Fruit fly (Drosophila melanogaster): ENCODE data around the gene CG32647.

Gene CG32647

DNA sequence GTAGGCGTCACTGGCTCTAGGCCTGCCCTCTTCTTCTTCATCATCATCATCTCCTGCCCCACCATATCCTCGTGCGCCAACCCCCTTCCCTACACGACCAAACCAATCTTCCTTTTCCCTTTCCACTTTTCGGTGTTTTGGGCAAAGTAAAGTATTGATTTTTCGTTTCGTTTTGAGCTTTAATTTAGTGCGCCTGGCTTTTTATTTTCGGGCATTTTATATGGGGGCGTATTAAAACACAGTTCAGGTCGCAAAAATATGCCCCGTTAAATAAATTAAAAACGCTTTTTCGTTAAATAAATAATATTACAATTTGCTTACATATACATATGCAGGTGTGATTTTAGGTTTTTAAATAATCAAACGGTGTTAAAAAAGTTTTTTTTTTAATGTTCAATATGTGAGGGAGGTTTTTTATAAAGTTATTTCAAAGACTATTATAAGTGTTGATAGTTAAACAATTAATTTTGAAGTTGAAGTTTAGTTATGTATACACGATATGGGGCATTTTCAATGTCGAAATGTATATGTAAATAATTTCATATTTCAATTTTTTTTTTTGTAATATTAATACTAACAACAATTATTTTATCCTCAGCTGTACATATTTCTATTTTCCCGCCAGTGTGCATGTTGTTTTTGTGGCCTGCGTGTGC, 46.9 kb downstream of the CG32647 start:
- peak; percentile 3 for TF ChIP-seq Hnf4 (GFP tag; optimal IDR thresholded peaks at IDR 0.05)
- peak; percentile 46 for TF ChIP-seq fru (GFP tag; optimal IDR thresholded peaks at IDR 0.05)
- TF ChIP-seq ey (GFP tag; optimal IDR thresholded peaks at IDR 0.05) = peak; percentile 55
- no peak for TF ChIP-seq Rel (GFP tag; optimal IDR thresholded peaks at IDR 0.05)
- no peak for TF ChIP-seq Rel (tag; optimal IDR thresholded peaks at IDR 0.05)
- no peak for TF ChIP-seq Vsx2 (GFP tag; optimal IDR thresholded peaks at IDR 0.05; ENCODE audit: partially characterized antibody)
- TF ChIP-seq OdsH (GFP tag; optimal IDR thresholded peaks at IDR 0.05) = peak; percentile 62
- no peak for TF ChIP-seq jim (GFP tag; optimal IDR thresholded peaks at IDR 0.05)
- no peak for TF ChIP-seq pan (optimal IDR thresholded peaks at IDR 0.05)
- TF ChIP-seq dmrt93B (GFP tag; optimal IDR thresholded peaks at IDR 0.05) = peak; percentile 49
- TF ChIP-seq h (GFP tag; optimal IDR thresholded peaks at IDR 0.05) = peak; percentile 24
- peak; percentile 6 for TF ChIP-seq woc (GFP tag; optimal IDR thresholded peaks at IDR 0.05)
- TF ChIP-seq sage (GFP tag; optimal IDR thresholded peaks at IDR 0.05) = no peak
- no peak for TF ChIP-seq Dfd (GFP tag; optimal IDR thresholded peaks at IDR 0.05)
- TF ChIP-seq HLH106 (tag; optimal IDR thresholded peaks at IDR 0.05) = peak; percentile 66
- TF ChIP-seq foxo (GFP tag; optimal IDR thresholded peaks at IDR 0.05) = peak in 1 of 2 experiments; percentile 77
- no peak for TF ChIP-seq Hr78 (GFP tag; optimal IDR thresholded peaks at IDR 0.05)
- TF ChIP-seq Myc (optimal IDR thresholded peaks at IDR 0.05) = no peak
- TF ChIP-seq Sp1 (GFP tag; optimal IDR thresholded peaks at IDR 0.05) = peak; percentile 75
- no peak for TF ChIP-seq GATAd (GFP tag; optimal IDR thresholded peaks at IDR 0.05)
- TF ChIP-seq CrebA (GFP tag; optimal IDR thresholded peaks at IDR 0.05; ENCODE audit: borderline replicate concordance) = no peak
- no peak for TF ChIP-seq Mio (GFP tag; optimal IDR thresholded peaks at IDR 0.05)
- peak; percentile 32 for TF ChIP-seq sv (GFP tag; optimal IDR thresholded peaks at IDR 0.05)
- peak; percentile 54 for TF ChIP-seq rgr (GFP tag; optimal IDR thresholded peaks at IDR 0.05)
- no peak for TF ChIP-seq psq (GFP tag; optimal IDR thresholded peaks at IDR 0.05)

DNA sequence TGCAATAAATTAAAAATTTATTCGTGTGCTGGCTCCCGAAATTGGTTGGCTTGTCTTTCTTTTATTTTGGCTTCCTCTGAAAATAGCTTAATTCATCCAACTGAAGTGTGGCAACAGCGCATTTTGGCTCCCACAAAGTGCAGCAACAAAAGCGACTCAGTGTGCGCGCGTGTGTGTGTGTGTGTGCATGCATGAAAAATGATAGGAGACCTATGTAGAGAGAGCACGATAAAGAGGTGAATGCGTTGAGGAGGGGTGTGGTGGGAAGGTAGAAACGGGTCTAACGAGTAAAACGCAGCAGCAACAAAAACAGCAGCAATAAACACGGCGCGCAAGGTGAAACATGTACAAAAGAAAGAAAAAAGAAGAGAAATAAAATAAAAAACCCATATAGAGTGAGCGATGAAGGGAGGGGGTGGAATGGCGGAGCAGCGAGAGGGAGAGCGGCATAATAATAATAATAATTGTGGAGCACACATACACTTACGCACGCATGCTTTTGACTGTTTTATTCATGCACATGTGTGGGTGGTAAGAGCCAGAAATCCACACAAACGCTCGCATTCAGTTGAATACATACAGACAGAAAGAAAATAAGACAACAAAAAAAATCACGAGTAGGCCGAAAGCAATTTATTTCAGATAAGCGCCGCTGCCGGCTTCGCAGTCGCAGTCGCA, 47.6 kb downstream of the CG32647 start:
- TF ChIP-seq ey (GFP tag; optimal IDR thresholded peaks at IDR 0.05) (peak; percentile 1), brk (GFP tag; optimal IDR thresholded peaks at IDR 0.05) (no peak), Dif (GFP tag; optimal IDR thresholded peaks at IDR 0.05; ENCODE audit: partially characterized antibody) (no peak), CrebA (GFP tag; optimal IDR thresholded peaks at IDR 0.05; ENCODE audit: borderline replicate concordance) (peak; percentile 88), Hr83 (GFP tag; optimal IDR thresholded peaks at IDR 0.05; ENCODE audit: poor library complexity, severe bottlenecking) (peak; percentile 5), tai (GFP tag; optimal IDR thresholded peaks at IDR 0.05) (peak; percentile 50), jim (GFP tag; optimal IDR thresholded peaks at IDR 0.05) (peak; percentile 93), pan (optimal IDR thresholded peaks at IDR 0.05) (no peak), Myc (optimal IDR thresholded peaks at IDR 0.05) (no peak), Dfd (GFP tag; optimal IDR thresholded peaks at IDR 0.05) (peak; percentile 61), usp (GFP tag; optimal IDR thresholded peaks at IDR 0.05) (no peak), Hr78 (GFP tag; optimal IDR thresholded peaks at IDR 0.05) (no peak), Vsx2 (GFP tag; optimal IDR thresholded peaks at IDR 0.05; ENCODE audit: partially characterized antibody) (peak; percentile 59), Hnf4 (GFP tag; optimal IDR thresholded peaks at IDR 0.05) (peak; percentile 58), psq (GFP tag; optimal IDR thresholded peaks at IDR 0.05) (peak; percentile 97), foxo (GFP tag; optimal IDR thresholded peaks at IDR 0.05) (peak; percentile 22 to 28), Sp1 (GFP tag; optimal IDR thresholded peaks at IDR 0.05) (peak; percentile 88), fru (GFP tag; optimal IDR thresholded peaks at IDR 0.05) (peak; percentile 78), woc (GFP tag; optimal IDR thresholded peaks at IDR 0.05) (peak; percentile 17), GATAd (GFP tag; optimal IDR thresholded peaks at IDR 0.05) (no peak), rgr (GFP tag; optimal IDR thresholded peaks at IDR 0.05) (peak; percentile 30), dsf (GFP tag; optimal IDR thresholded peaks at IDR 0.05; ENCODE audit: borderline replicate concordance) (no peak), Mio (GFP tag; optimal IDR thresholded peaks at IDR 0.05) (no peak), dmrt93B (GFP tag; optimal IDR thresholded peaks at IDR 0.05) (peak; percentile 31), CG9705 (GFP tag; optimal IDR thresholded peaks at IDR 0.05) (peak; percentile 29), br (GFP tag; optimal IDR thresholded peaks at IDR 0.05) (peak; percentile 68), h (GFP tag; optimal IDR thresholded peaks at IDR 0.05) (peak; percentile 79), dl (GFP tag; optimal IDR thresholded peaks at IDR 0.05; ENCODE audit: insufficient read depth in 1 of 2, partially characterized antibody in 2 of 2) (peak in 1 of 2 experiments; percentile 32), sage (GFP tag; optimal IDR thresholded peaks at IDR 0.05) (peak; percentile 51), lola (GFP tag; optimal IDR thresholded peaks at IDR 0.05) (no peak), Rel (GFP tag; optimal IDR thresholded peaks at IDR 0.05) (peak; percentile 83), Rel (tag; optimal IDR thresholded peaks at IDR 0.05) (peak; percentile 84), HLH106 (tag; optimal IDR thresholded peaks at IDR 0.05) (peak; percentile 55), CG32264 (GFP tag; optimal IDR thresholded peaks at IDR 0.05) (no peak), Abd-B (GFP tag; optimal IDR thresholded peaks at IDR 0.05) (no peak), N (GFP tag; optimal IDR thresholded peaks at IDR 0.05) (no peak), sv (GFP tag; optimal IDR thresholded peaks at IDR 0.05) (no peak), OdsH (GFP tag; optimal IDR thresholded peaks at IDR 0.05) (peak; percentile 4), Jra (GFP tag; optimal IDR thresholded peaks at IDR 0.05) (peak; percentile 7)
